Fruit fly (Drosophila melanogaster) whole organism, prepupa: Measurements from ENCODE around the gene flfl.

Experiments used
- Blimp-1 ChIP-seq: fragments of 200-800 bp; sonication (Bioruptor generic); optimal IDR thresholded peaks from 3 replicates; lab custom pipeline; 2017; ENCODE audit warnings: missing biosample characterization, missing genetic modification characterization, mild to moderate bottlenecking, moderate library complexity, missing genetic modification reagents
- CG10631 ChIP-seq: fragments of 200-800 bp; sonication (Bioruptor generic); optimal IDR thresholded peaks from 2 replicates; lab custom pipeline; 2016; ENCODE audit warnings: missing biosample characterization, missing genetic modification characterization
- CG10669 ChIP-seq: fragments of 200-800 bp; sonication (Bioruptor generic); optimal IDR thresholded peaks from 3 replicates; lab custom pipeline; 2018; ENCODE audit warnings: missing biosample characterization, mild to moderate bottlenecking, missing genetic modification characterization, moderate library complexity
- CG11294 ChIP-seq: fragments of 200-800 bp; sonication (Bioruptor generic); IDR thresholded peaks from 2 replicates; pipeline ENCODE4 v1.3.6; 2022; ENCODE audit warnings: missing biosample characterization, missing genetic modification characterization
- CG11902 ChIP-seq: fragments of 200-800 bp; sonication (Bioruptor generic); optimal IDR thresholded peaks from 3 replicates; lab custom pipeline; 2016; ENCODE audit warnings: missing biosample characterization, missing genetic modification characterization
- CG15336 ChIP-seq: fragments of 200-800 bp; sonication (Bioruptor generic); IDR thresholded peaks from 2 replicates; pipeline ENCODE4 v1.3.6; 2022; ENCODE audit warnings: missing biosample characterization, missing genetic modification characterization
- CG16779 ChIP-seq: fragments of 200-800 bp; sonication (Bioruptor generic); optimal IDR thresholded peaks from 3 replicates; lab custom pipeline; 2017; ENCODE audit warnings: missing biosample characterization, mild to moderate bottlenecking, missing genetic modification characterization
- CG31627 ChIP-seq: fragments of 200-800 bp; sonication (Bioruptor generic); optimal IDR thresholded peaks from 3 replicates; lab custom pipeline; 2016; ENCODE audit warnings: missing biosample characterization, missing genetic modification characterization
- CG32006 ChIP-seq: fragments of 200-800 bp; sonication (Bioruptor generic); optimal IDR thresholded peaks from 3 replicates; lab custom pipeline; 2017; ENCODE audit warnings: missing biosample characterization, mild to moderate bottlenecking, missing genetic modification characterization
- CG34406 ChIP-seq: fragments of 200-800 bp; sonication (Bioruptor generic); optimal IDR thresholded peaks from 3 replicates; lab custom pipeline; 2016; ENCODE audit warnings: missing biosample characterization, missing genetic modification characterization
- CG3919 ChIP-seq: fragments of 200-800 bp; sonication (Bioruptor generic); optimal IDR thresholded peaks from 3 replicates; lab custom pipeline; 2016; ENCODE audit warnings: missing biosample characterization, missing genetic modification characterization
- CG4318 ChIP-seq: fragments of 200-800 bp; sonication (Bioruptor generic); optimal IDR thresholded peaks from 3 replicates; lab custom pipeline; 2017; ENCODE audit warnings: missing biosample characterization, mild to moderate bottlenecking, missing genetic modification characterization
- CG6163 ChIP-seq: fragments of 200-800 bp; sonication (Bioruptor generic); IDR thresholded peaks from 3 replicates; pipeline ENCODE4 v1.3.6; 2022; ENCODE audit warnings: missing biosample characterization, missing genetic modification characterization
- CG6276 ChIP-seq: fragments of 200-800 bp; sonication (Bioruptor generic); optimal IDR thresholded peaks from 2 replicates; lab custom pipeline; 2017; ENCODE audit warnings: missing biosample characterization, mild to moderate bottlenecking, missing genetic modification characterization
- CG6792 ChIP-seq: fragments of 200-800 bp; sonication (Bioruptor generic); optimal IDR thresholded peaks from 3 replicates; lab custom pipeline; 2016; ENCODE audit warnings: missing biosample characterization, missing genetic modification characterization
- CG6854 ChIP-seq: fragments of 200-800 bp; sonication (Bioruptor generic); optimal IDR thresholded peaks from 2 replicates; lab custom pipeline; 2017; ENCODE audit warnings: missing biosample characterization, mild to moderate bottlenecking, missing genetic modification characterization
- CG7368 ChIP-seq: fragments of 200-800 bp; sonication (Bioruptor generic); optimal IDR thresholded peaks from 3 replicates; lab custom pipeline; 2016; ENCODE audit warnings: missing biosample characterization, missing genetic modification characterization
- CG8119 ChIP-seq: fragments of 200-800 bp; sonication (Bioruptor generic); IDR thresholded peaks from 3 replicates; pipeline ENCODE4 v1.3.6; 2022; ENCODE audit warnings: missing biosample characterization, missing genetic modification characterization
- CG8319 ChIP-seq: fragments of 200-800 bp; sonication (Bioruptor generic); optimal IDR thresholded peaks from 3 replicates; lab custom pipeline; 2016; ENCODE audit warnings: missing biosample characterization, missing genetic modification characterization
- Eip75B ChIP-seq: fragments of 200-800 bp; sonication (Bioruptor generic); optimal IDR thresholded peaks from 3 replicates; lab custom pipeline; 2016; ENCODE audit warnings: missing biosample characterization, missing genetic modification characterization
- Eip78C ChIP-seq: fragments of 200-800 bp; sonication (Bioruptor generic); peaks from one replicate; lab custom pipeline; 2016; ENCODE audit warnings: missing biosample characterization, missing genetic modification characterization
- Eip93F ChIP-seq: fragments of 200-800 bp; sonication (Bioruptor generic); optimal IDR thresholded peaks from 2 replicates; lab custom pipeline; 2016; ENCODE audit warnings: missing biosample characterization, mild to moderate bottlenecking, missing genetic modification characterization
- Ets21C ChIP-seq: fragments of 200-800 bp; sonication (Bioruptor generic); optimal IDR thresholded peaks from 3 replicates; lab custom pipeline; 2016; ENCODE audit warnings: missing biosample characterization, missing genetic modification characterization
- Ets96B ChIP-seq: fragments of 200-800 bp; optimal IDR thresholded peaks from 2 replicates; lab custom pipeline; 2019; ENCODE audit warnings: missing biosample characterization, mild to moderate bottlenecking, missing genetic modification characterization, moderate library complexity
- Gug ChIP-seq: fragments of 200-800 bp; sonication (Bioruptor generic); IDR thresholded peaks from 2 replicates; pipeline ENCODE4 v1.3.6; 2022; ENCODE audit warnings: missing biosample characterization, missing genetic modification characterization
- Hr38 ChIP-seq: sonication (Bioruptor generic); optimal IDR thresholded peaks from 2 replicates; lab custom pipeline; 2016; ENCODE audit warnings: missing biosample characterization, missing genetic modification characterization
- Hr39 ChIP-seq: fragments of 200-800 bp; sonication (Bioruptor generic); optimal IDR thresholded peaks from 2 replicates; lab custom pipeline; 2016; ENCODE audit warnings: missing biosample characterization, missing genetic modification characterization
- Hr4 ChIP-seq: fragments of 200-800 bp; sonication (Bioruptor generic); optimal IDR thresholded peaks from 3 replicates; lab custom pipeline; 2016; ENCODE audit warnings: missing biosample characterization, missing genetic modification characterization
- Lpt ChIP-seq: fragments of 200-800 bp; sonication (Bioruptor generic); optimal IDR thresholded peaks from 3 replicates; lab custom pipeline; 2016; ENCODE audit warnings: missing biosample characterization, missing genetic modification characterization
- OdsH ChIP-seq: fragments of 200-800 bp; sonication (Bioruptor generic); optimal IDR thresholded peaks from 3 replicates; lab custom pipeline; 2016; ENCODE audit warnings: missing biosample characterization, missing genetic modification characterization
- Smox ChIP-seq: fragments of 200-800 bp; sonication (Bioruptor generic); optimal IDR thresholded peaks from 3 replicates; lab custom pipeline; 2016; ENCODE audit warnings: missing biosample characterization, missing genetic modification characterization
- Sox102F ChIP-seq: fragments of 200-800 bp; sonication (Bioruptor generic); optimal IDR thresholded peaks from 2 replicates; lab custom pipeline; 2016; ENCODE audit warnings: missing biosample characterization, mild to moderate bottlenecking, missing genetic modification characterization
- Sox14 ChIP-seq: fragments of 200-800 bp; sonication (Bioruptor generic); optimal IDR thresholded peaks from 3 replicates; lab custom pipeline; 2016; ENCODE audit warnings: missing biosample characterization, missing genetic modification characterization
- Sox15 ChIP-seq: fragments of 200-800 bp; sonication (Bioruptor generic); optimal IDR thresholded peaks from 3 replicates; lab custom pipeline; 2016; ENCODE audit warnings: missing biosample characterization, missing genetic modification characterization
- acj6 ChIP-seq: fragments of 200-800 bp; sonication (Bioruptor generic); optimal IDR thresholded peaks from 3 replicates; lab custom pipeline; 2016; ENCODE audit warnings: missing biosample characterization, missing genetic modification characterization
- cyc ChIP-seq: fragments of 200-800 bp; sonication (Bioruptor generic); optimal IDR thresholded peaks from 3 replicates; lab custom pipeline; 2016; ENCODE audit warnings: missing biosample characterization, missing genetic modification characterization
- dac ChIP-seq: fragments of 200-800 bp; sonication (Bioruptor generic); optimal IDR thresholded peaks from 2 replicates; lab custom pipeline; 2017; ENCODE audit warnings: missing biosample characterization, mild to moderate bottlenecking, missing genetic modification characterization
- dsx ChIP-seq: fragments of 200-800 bp; optimal IDR thresholded peaks from 3 replicates; lab custom pipeline; 2019; ENCODE audit warnings: missing biosample characterization, mild to moderate bottlenecking, missing genetic modification characterization, moderate library complexity; ENCODE audit not compliant: poor library complexity, severe bottlenecking
- eg ChIP-seq: fragments of 200-800 bp; sonication (Bioruptor generic); IDR thresholded peaks from 3 replicates; pipeline ENCODE4 v1.3.6; 2022; ENCODE audit warnings: missing biosample characterization, missing genetic modification characterization
- esn ChIP-seq: fragments of 200-800 bp; sonication (Bioruptor generic); optimal IDR thresholded peaks from 2 replicates; lab custom pipeline; 2016; ENCODE audit warnings: missing biosample characterization, mild to moderate bottlenecking, missing genetic modification characterization, moderate library complexity
- fd59A ChIP-seq: fragments of 200-800 bp; sonication (Bioruptor generic); optimal IDR thresholded peaks from 2 replicates; lab custom pipeline; 2017; ENCODE audit warnings: missing biosample characterization, mild to moderate bottlenecking, missing genetic modification characterization, missing genetic modification reagents
- fd85E ChIP-seq: fragments of 200-800 bp; sonication (Bioruptor generic); optimal IDR thresholded peaks from 3 replicates; lab custom pipeline; 2016; ENCODE audit warnings: missing biosample characterization, missing genetic modification characterization
- lz ChIP-seq: fragments of 200-800 bp; sonication (Bioruptor generic); optimal IDR thresholded peaks from 3 replicates; lab custom pipeline; 2016; ENCODE audit warnings: missing biosample characterization, missing genetic modification characterization
- net ChIP-seq: fragments of 200-800 bp; sonication (Bioruptor generic); optimal IDR thresholded peaks from 3 replicates; lab custom pipeline; 2016; ENCODE audit warnings: missing biosample characterization, missing genetic modification characterization
- pdm3 ChIP-seq: fragments of 200-800 bp; sonication (Bioruptor generic); optimal IDR thresholded peaks from 3 replicates; lab custom pipeline; 2016; ENCODE audit warnings: missing biosample characterization, missing genetic modification characterization
- ss ChIP-seq, 2 experiments: fragments of 200-800 bp; sonication (Bioruptor generic); optimal IDR thresholded peaks; 2 replicates in 1 of 2; 3 replicates in 1 of 2; lab custom pipeline; 2017 to 2018; ENCODE audit warnings: mild to moderate bottlenecking in 2 of 2, missing biosample characterization in 2 of 2, missing genetic modification characterization in 2 of 2, moderate library complexity in 1 of 2
- svp ChIP-seq: fragments of 200-800 bp; sonication (Bioruptor generic); peaks from one replicate; lab custom pipeline; 2016; ENCODE audit warnings: missing biosample characterization, missing genetic modification characterization
- topi ChIP-seq: fragments of 200-800 bp; sonication (Bioruptor generic); optimal IDR thresholded peaks from 3 replicates; lab custom pipeline; 2016; ENCODE audit warnings: missing biosample characterization, missing genetic modification characterization
- vri ChIP-seq: fragments of 200-800 bp; sonication (Bioruptor generic); optimal IDR thresholded peaks from 3 replicates; lab custom pipeline; 2016; ENCODE audit warnings: missing biosample characterization, mild to moderate bottlenecking, missing genetic modification characterization

flfl gene

dm6 chr3R:13724029-13724638 lies 40.4 kb downstream of the flfl start:
- TF ChIP-seq CG11294 (GFP tag; lab: Robert Waterston, UW) (no peak), net (no peak), Ets96B (no peak), CG31627 (GFP tag; lab: Kevin White, UChicago) (no peak), Lpt (GFP tag; lab: Kevin White, UChicago) (no peak), OdsH (GFP tag; lab: Kevin White, UChicago) (no peak), fd85E (GFP tag; lab: Kevin White, UChicago) (no peak), CG32006 (GFP tag; lab: Kevin White, UChicago) (no peak), CG8119 (GFP tag; lab: Robert Waterston, UW) (no peak), Hr38 (no peak), CG3919 (no peak), CG10669 (GFP tag; lab: Kevin White, UChicago) (no peak)

- TF ChIP-seq Blimp-1 (GFP tag; lab: Kevin White, UChicago), result no peak
- no peak for TF ChIP-seq Hr39 (GFP tag; lab: Kevin White, UChicago)
- TF ChIP-seq net, result no peak
- TF ChIP-seq Ets96B, result no peak
- peak; percentile 22 for TF ChIP-seq esn (GFP tag; lab: Kevin White, UChicago)
- TF ChIP-seq CG10669 (GFP tag; lab: Kevin White, UChicago), result no peak
- no peak for TF ChIP-seq ss (GFP tag; optimal IDR thresholded peaks at IDR 0.05; lab: Kevin White, UChicago)
- no peak for TF ChIP-seq Sox14 (GFP tag; lab: Kevin White, UChicago)
- no peak for TF ChIP-seq CG10631 (GFP tag; lab: Kevin White, UChicago)
- peak; percentile 16; the same call in 1 of the 2 replicates for TF ChIP-seq CG15336 (GFP tag; lab: Robert Waterston, UW)
- TF ChIP-seq CG6854 (GFP tag; lab: Kevin White, UChicago), result no peak
- TF ChIP-seq svp (GFP tag; lab: Kevin White, UChicago), result peak; percentile 62
- TF ChIP-seq dac, result no peak
- no peak for TF ChIP-seq dsx
- TF ChIP-seq fd59A (GFP tag; lab: Kevin White, UChicago), result no peak
- no peak for TF ChIP-seq fd85E (GFP tag; lab: Kevin White, UChicago)
- TF ChIP-seq Eip75B (GFP tag; lab: Kevin White, UChicago), result no peak
- TF ChIP-seq CG34406 (GFP tag; lab: Kevin White, UChicago), result peak; percentile 1
- no peak for TF ChIP-seq CG16779
- TF ChIP-seq Ets21C (GFP tag; lab: Kevin White, UChicago), result no peak
- TF ChIP-seq CG11294 (GFP tag; lab: Robert Waterston, UW), result no peak
- no peak for TF ChIP-seq CG11902 (GFP tag; lab: Kevin White, UChicago)
- TF ChIP-seq CG6792, result no peak
- no peak for TF ChIP-seq CG8319
- TF ChIP-seq cyc (GFP tag; lab: Kevin White, UChicago), result no peak
- no peak for TF ChIP-seq vri (GFP tag; lab: Kevin White, UChicago)
- TF ChIP-seq acj6 (GFP tag; lab: Kevin White, UChicago), result no peak
- peak; percentile 62 for TF ChIP-seq Eip78C (GFP tag; lab: Kevin White, UChicago)
- peak; percentile 50 for TF ChIP-seq CG32006 (GFP tag; lab: Kevin White, UChicago)
- TF ChIP-seq CG31627 (GFP tag; lab: Kevin White, UChicago), result no peak
- TF ChIP-seq Sox15, result no peak
- no peak for TF ChIP-seq lz (GFP tag; lab: Kevin White, UChicago)
- TF ChIP-seq Hr4 (GFP tag; lab: Kevin White, UChicago), result peak; percentile 35
- no peak for TF ChIP-seq CG6163 (GFP tag; lab: Robert Waterston, UW)
- no peak for TF ChIP-seq CG7368 (GFP tag; lab: Kevin White, UChicago)
- no peak for TF ChIP-seq Smox (GFP tag; lab: Kevin White, UChicago)
- TF ChIP-seq CG4318, result no peak
- no peak for TF ChIP-seq Eip93F (GFP tag; lab: Kevin White, UChicago)
- TF ChIP-seq Hr38, result no peak
- TF ChIP-seq Sox102F, result peak; percentile 3
- TF ChIP-seq CG8119 (GFP tag; lab: Robert Waterston, UW), result 0 out of 3 replicates have a peak, but pooled peaks have one; percentile 35
- no peak for TF ChIP-seq CG6276 (GFP tag; lab: Kevin White, UChicago)
- no peak for TF ChIP-seq topi (GFP tag; lab: Kevin White, UChicago)
- no peak for TF ChIP-seq Gug (GFP tag; lab: Robert Waterston, UW)
- peak; percentile 18 for TF ChIP-seq pdm3 (GFP tag; lab: Kevin White, UChicago)
- no peak for TF ChIP-seq eg (GFP tag; lab: Robert Waterston, UW)
Measured at dm6 chr3R:13726795-13727194, 43.1 kb downstream of the flfl start.
